Worm (Caenorhabditis elegans): ENCODE measurements around the gene F40G9.7.

DNA sequence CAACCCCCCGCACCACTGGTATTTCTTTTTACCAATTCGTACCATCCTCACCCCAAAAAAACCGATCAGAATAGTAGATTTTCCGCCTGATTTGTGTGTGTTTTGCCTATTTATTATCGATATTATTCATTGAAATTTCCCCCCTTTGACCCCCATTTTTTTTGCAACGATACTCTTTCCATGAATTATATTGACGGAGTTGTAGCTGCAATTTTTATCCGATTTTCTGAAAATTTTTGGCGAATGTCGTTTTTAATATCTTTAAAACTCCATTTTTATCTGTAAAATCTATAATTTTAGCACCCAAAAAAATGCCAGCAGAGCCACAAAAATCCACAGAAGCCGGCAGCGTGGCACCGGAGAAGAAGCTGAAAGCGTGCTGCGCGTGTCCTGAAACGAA lies 25.2 kb downstream of the F40G9.7 start, which contains the start of gene cox-17:
- TF ChIP-seq lin-13 (tag; optimal IDR thresholded peaks at IDR 0.05) (no peak), unc-62 (GFP tag; optimal IDR thresholded peaks at IDR 0.05) (no peak), nhr-237 (tag; optimal IDR thresholded peaks at IDR 0.05) (no peak), ztf-11 (tag; optimal IDR thresholded peaks at IDR 0.05) (no peak), nhr-12 (tag; optimal IDR thresholded peaks at IDR 0.05) (no peak)

Measured in whole organism, mixed stage, embryonic.